Fruit fly (Drosophila melanogaster): ENCODE measurements around the gene CG7376.

Gene CG7376

dm6 chr3L:6188995-6189927, 15.2 kb downstream of the CG7376 start, which contains the start of the genes D19A and CG7386 (continued):
- peak; percentile 49 for TF ChIP-seq caup (GFP tag; optimal IDR thresholded peaks at IDR 0.05; ENCODE audit: severe bottlenecking)
- peak in 1 of 2 experiments; percentile 85 for TF ChIP-seq insv (GFP tag; optimal IDR thresholded peaks at IDR 0.05)
- TF ChIP-seq Hr3 (GFP tag; optimal IDR thresholded peaks at IDR 0.05) = peak; percentile 34
- peak; percentile 38 for TF ChIP-seq pho (GFP tag; optimal IDR thresholded peaks at IDR 0.05)
- no peak for TF ChIP-seq tio (GFP tag; optimal IDR thresholded peaks at IDR 0.05)
- 0 out of 2 replicates have a peak, but pooled peaks have one; percentile 33 for TF ChIP-seq toy (GFP tag; IDR thresholded peaks at IDR 0.05)
- peak; percentile 57 for TF ChIP-seq Ets97D (GFP tag; optimal IDR thresholded peaks at IDR 0.05)
- TF ChIP-seq Hand (GFP tag; optimal IDR thresholded peaks at IDR 0.05) = no peak
- TF ChIP-seq CG11695 (GFP tag; IDR thresholded peaks at IDR 0.05) = peak; percentile 52; the same call in 1 of the 3 replicates
- TF ChIP-seq Sox102F (GFP tag; optimal IDR thresholded peaks at IDR 0.05) = peak; percentile 58
- peak; percentile 54 for TF ChIP-seq Fer3 (tag; optimal IDR thresholded peaks at IDR 0.05)
- peak; percentile 64 for TF ChIP-seq CG17829 (tag; optimal IDR thresholded peaks at IDR 0.05)
- TF ChIP-seq HLHmδ (GFP tag; optimal IDR thresholded peaks at IDR 0.05) = no peak
- peak; percentile 68 for TF ChIP-seq Antp (GFP tag; optimal IDR thresholded peaks at IDR 0.05)
- no peak for TF ChIP-seq zen2 (GFP tag; IDR thresholded peaks at IDR 0.05; ENCODE audit: partially characterized antibody)
- peak; percentile 53 for TF ChIP-seq ranshi (GFP tag; IDR thresholded peaks at IDR 0.05)
- TF ChIP-seq NK7.1 (GFP tag; optimal IDR thresholded peaks at IDR 0.05) = no peak
- TF ChIP-seq tin (GFP tag; optimal IDR thresholded peaks at IDR 0.05) = peak; percentile 43
- TF ChIP-seq Hey (tag; optimal IDR thresholded peaks at IDR 0.05) = no peak
- TF ChIP-seq cad (GFP tag; optimal IDR thresholded peaks at IDR 0.05) = no peak
- TF ChIP-seq Sin3A (optimal IDR thresholded peaks at IDR 0.05) = no peak
- peak; percentile 61 for TF ChIP-seq CG11504 (tag; optimal IDR thresholded peaks at IDR 0.05)
- TF ChIP-seq gcm (GFP tag; optimal IDR thresholded peaks at IDR 0.05) = peak; percentile 24

- TF ChIP-seq vnd (GFP tag; IDR thresholded peaks at IDR 0.05; ENCODE audit: partially characterized antibody) (peak; percentile 55; the same call in 1 of the 3 replicates), CG17361 (GFP tag; IDR thresholded peaks at IDR 0.05) (no peak; the same call in 1 of the 3 replicates), run (tag; optimal IDR thresholded peaks at IDR 0.05) (no peak), Nf-YA (GFP tag; IDR thresholded peaks at IDR 0.05) (peak; percentile 55; the same call in 1 of the 2 replicates), CG18764 (GFP tag; optimal IDR thresholded peaks at IDR 0.05) (peak; percentile 64), phol (tag; optimal IDR thresholded peaks at IDR 0.05) (peak; percentile 91), seq (GFP tag; IDR thresholded peaks at IDR 0.05) (peak; percentile 77), al (GFP tag; IDR thresholded peaks at IDR 0.05) (peak; percentile 84), Jarid2 (GFP tag; optimal IDR thresholded peaks at IDR 0.05) (no peak), CG15269 (tag; optimal IDR thresholded peaks at IDR 0.05) (no peak), repo (GFP tag; optimal IDR thresholded peaks at IDR 0.05) (no peak), sqz (GFP tag; optimal IDR thresholded peaks at IDR 0.05) (peak; percentile 74), D (optimal IDR thresholded peaks at IDR 0.05) (no peak), D (GFP tag; optimal IDR thresholded peaks at IDR 0.05) (peak; percentile 68), CG10654 (GFP tag; optimal IDR thresholded peaks at IDR 0.05) (peak; percentile 67), pita (GFP tag; optimal IDR thresholded peaks at IDR 0.05) (no peak), CG13775 (GFP tag; optimal IDR thresholded peaks at IDR 0.05) (peak; percentile 92), yki (optimal IDR thresholded peaks at IDR 0.05) (no peak), CG8765 (GFP tag; IDR thresholded peaks at IDR 0.05) (peak; percentile 76), ttk (GFP tag; IDR thresholded peaks at IDR 0.05) (peak; percentile 82), Dek (tag; optimal IDR thresholded peaks at IDR 0.05) (no peak), Hsf (GFP tag; optimal IDR thresholded peaks at IDR 0.05) (peak; percentile 84), hbn (GFP tag; IDR thresholded peaks at IDR 0.05; ENCODE audit: partially characterized antibody) (peak; percentile 67), E2f2 (GFP tag; IDR thresholded peaks at IDR 0.05) (peak; percentile 65), D19A (tag; optimal IDR thresholded peaks at IDR 0.05) (no peak)
These were observed 18.9 kb downstream of the CG7376 start, which contains the start of the genes Sf3b6 and Tnpo for dm6 chr3L:6192822-6193555. TSS of gene Sf3b6 (minus strand) at chr3L:6193179. TSS of gene Tnpo (plus strand) at chr3L:6193480.
